Worm (Caenorhabditis elegans) whole organism, L1 larva: ENCODE results near the gene mct-6.

ENCODE experiments used
- C04F5.9 ChIP-seq: sonication (generic microtip); optimal IDR thresholded peaks from 2 replicates; lab custom pipeline; 2016; ENCODE audit warnings: missing genetic modification characterization, missing compliant biosample characterization
- C34B4.2 ChIP-seq: sonication (generic microtip); optimal IDR thresholded peaks from 2 replicates; lab custom pipeline; 2017; ENCODE audit warnings: mild to moderate bottlenecking, missing genetic modification characterization, missing compliant biosample characterization
- F16B12.6 ChIP-seq: fragments of 150-350 bp; optimal IDR thresholded peaks from 2 replicates; lab custom pipeline; 2014; ENCODE audit warnings: missing biosample characterization, missing genetic modification characterization
- Y116A8C.19 ChIP-seq: sonication (generic microtip); optimal IDR thresholded peaks from 2 replicates; lab custom pipeline; 2016; ENCODE audit warnings: missing compliant biosample characterization, missing genetic modification characterization, borderline replicate concordance
- aha-1 ChIP-seq: fragments of 150-350 bp; optimal IDR thresholded peaks from 2 replicates; lab custom pipeline; 2014; ENCODE audit warnings: missing biosample characterization, missing genetic modification characterization
- ceh-63 ChIP-seq: fragments of 200-800 bp; sonication (Bioruptor generic); optimal IDR thresholded peaks from 2 replicates; lab custom pipeline; 2018; ENCODE audit warnings: mild to moderate bottlenecking, missing genetic modification characterization, missing compliant biosample characterization
- ceh-8 ChIP-seq: fragments of 200-800 bp; sonication (Bioruptor generic); optimal IDR thresholded peaks from 2 replicates; lab custom pipeline; 2018; ENCODE audit warnings: mild to moderate bottlenecking, missing genetic modification characterization, moderate library complexity, missing compliant biosample characterization
- ceh-82 ChIP-seq, 3 experiments: fragments of 150-350 bp in 1 of 3; sonication (generic microtip) in 2 of 3; optimal IDR thresholded peaks; 2 replicates each; lab custom pipeline; 2014 to 2017; ENCODE audit warnings: missing biosample characterization in 3 of 3, missing genetic modification characterization in 3 of 3
- ces-1 ChIP-seq: fragments of 150-350 bp; optimal IDR thresholded peaks from 2 replicates; lab custom pipeline; 2014; ENCODE audit warnings: missing biosample characterization, missing genetic modification reagents, missing genetic modification characterization
- dsc-1 ChIP-seq: sonication (generic microtip); optimal IDR thresholded peaks from 2 replicates; lab custom pipeline; 2016; ENCODE audit warnings: mild to moderate bottlenecking, missing genetic modification characterization, missing compliant biosample characterization
- efl-1 ChIP-seq, 4 experiments: fragments of 150-350 bp; optimal IDR thresholded peaks in 3 of 4; peaks in 1 of 4; 1 replicate in 1 of 4; 2 replicates in 3 of 4; lab custom pipeline; 2014; ENCODE audit warnings: missing biosample characterization in 2 of 4, missing genetic modification characterization in 2 of 4, missing genetic modification reagents in 2 of 4
- efl-3 ChIP-seq: fragments of 200-800 bp; sonication (Bioruptor generic); optimal IDR thresholded peaks from 2 replicates; lab custom pipeline; 2018; ENCODE audit warnings: mild to moderate bottlenecking, missing genetic modification characterization, missing compliant biosample characterization
- egl-27 ChIP-seq, 2 experiments: fragments of 150-350 bp in 1 of 2; sonication (generic microtip); optimal IDR thresholded peaks; 3 replicates each; lab custom pipeline; 2017 to 2018; ENCODE audit warnings: missing biosample characterization in 2 of 2, missing genetic modification characterization in 2 of 2, missing genetic modification reagents in 2 of 2
- elt-3 ChIP-seq, 6 experiments: fragments of 150-350 bp in 1 of 6; sonication (generic microtip); optimal IDR thresholded peaks; 2 replicates each; lab custom pipeline; 2017 to 2018; ENCODE audit warnings: missing biosample characterization in 6 of 6, missing genetic modification characterization in 6 of 6, inconsistent platforms in 1 of 6
- ets-5 ChIP-seq: fragments of 200-800 bp; sonication (Bioruptor generic); IDR thresholded peaks from 2 replicates; pipeline ENCODE4 v1.3.6; 2022; ENCODE audit warnings: missing genetic modification characterization, missing compliant biosample characterization
- fkh-4 ChIP-seq: sonication (generic microtip); optimal IDR thresholded peaks from 2 replicates; lab custom pipeline; 2016; ENCODE audit warnings: missing compliant biosample characterization, missing genetic modification characterization, borderline replicate concordance
- fkh-8 ChIP-seq: sonication (generic microtip); optimal IDR thresholded peaks from 2 replicates; lab custom pipeline; 2016; ENCODE audit warnings: mild to moderate bottlenecking, missing genetic modification characterization, missing compliant biosample characterization
- fos-1 ChIP-seq: fragments of 150-350 bp; optimal IDR thresholded peaks from 2 replicates; lab custom pipeline; 2014; ENCODE audit warnings: missing biosample characterization, missing genetic modification characterization
- hlh-17 ChIP-seq: fragments of 200-800 bp; sonication (Bioruptor generic); optimal IDR thresholded peaks from 2 replicates; lab custom pipeline; 2018; ENCODE audit warnings: missing genetic modification characterization, mild to moderate bottlenecking, missing compliant biosample characterization, moderate library complexity, borderline replicate concordance
- hlh-4 ChIP-seq: sonication (generic microtip); optimal IDR thresholded peaks from 2 replicates; lab custom pipeline; 2016; ENCODE audit warnings: mild to moderate bottlenecking, missing genetic modification characterization, missing compliant biosample characterization
- hpl-2 ChIP-seq: fragments of 150-350 bp; optimal IDR thresholded peaks from 2 replicates; lab custom pipeline; 2014; ENCODE audit warnings: missing biosample characterization, missing genetic modification reagents, missing genetic modification characterization
- isw-1 ChIP-seq: fragments of 200-800 bp; sonication (Bioruptor generic); IDR thresholded peaks from 2 replicates; pipeline ENCODE4 v1.3.6; 2022; ENCODE audit warnings: missing genetic modification characterization, missing compliant biosample characterization
- jun-1 ChIP-seq: fragments of 150-350 bp; optimal IDR thresholded peaks from 2 replicates; lab custom pipeline; 2014; ENCODE audit warnings: missing biosample characterization, missing genetic modification reagents, missing genetic modification characterization
- lin-15B ChIP-seq: fragments of 150-350 bp; sonication (generic microtip); optimal IDR thresholded peaks from 3 replicates; lab custom pipeline; 2014; ENCODE audit warnings: missing biosample characterization, missing genetic modification characterization
- lir-3 ChIP-seq: sonication (generic microtip); optimal IDR thresholded peaks from 2 replicates; lab custom pipeline; 2016; ENCODE audit warnings: mild to moderate bottlenecking, missing genetic modification characterization, moderate library complexity, missing compliant biosample characterization; ENCODE audit not compliant: poor library complexity
- lsy-2 ChIP-seq, 2 experiments: fragments of 150-350 bp; optimal IDR thresholded peaks; 2 replicates each; lab custom pipeline; 2014; ENCODE audit warnings: missing biosample characterization in 2 of 2, missing genetic modification characterization in 2 of 2
- mdl-1 ChIP-seq, 2 experiments: fragments of 150-350 bp; optimal IDR thresholded peaks; 2 replicates each; lab custom pipeline; 2014 to 2017; ENCODE audit warnings: missing biosample characterization in 2 of 2, missing genetic modification characterization in 2 of 2, inconsistent platforms in 1 of 2
- nhr-19 ChIP-seq: fragments of 200-800 bp; sonication (Bioruptor generic); conservative IDR thresholded peaks from 2 replicates; pipeline ENCODE4 v1.3.6; 2022; ENCODE audit warnings: missing genetic modification characterization, missing compliant biosample characterization
- nhr-20 ChIP-seq: sonication (generic microtip); optimal IDR thresholded peaks from 2 replicates; lab custom pipeline; 2016; ENCODE audit warnings: mild to moderate bottlenecking, missing genetic modification characterization, missing compliant biosample characterization
- nhr-76 ChIP-seq: sonication (generic microtip); optimal IDR thresholded peaks from 2 replicates; lab custom pipeline; 2017; ENCODE audit warnings: missing biosample characterization, missing genetic modification characterization
- nhr-84 ChIP-seq: sonication (generic microtip); optimal IDR thresholded peaks from 2 replicates; lab custom pipeline; 2017; ENCODE audit warnings: missing biosample characterization, missing genetic modification characterization
- nhr-85 ChIP-seq: sonication (generic microtip); peaks from one replicate; lab custom pipeline; 2016; ENCODE audit warnings: missing genetic modification characterization, inconsistent platforms, missing compliant biosample characterization
- nhr-90 ChIP-seq: sonication (generic microtip); optimal IDR thresholded peaks from 2 replicates; lab custom pipeline; 2016; ENCODE audit warnings: mild to moderate bottlenecking, missing genetic modification characterization, missing compliant biosample characterization; ENCODE audit not compliant: poor library complexity
- pag-3 ChIP-seq: sonication (generic microtip); optimal IDR thresholded peaks from 2 replicates; lab custom pipeline; 2017; ENCODE audit warnings: missing genetic modification characterization, mild to moderate bottlenecking, missing compliant biosample characterization, antibody characterized with exemption, borderline replicate concordance; ENCODE audit not compliant: insufficient read depth
- pax-3 ChIP-seq: fragments of 200-800 bp; sonication (Bioruptor generic); optimal IDR thresholded peaks from 2 replicates; lab custom pipeline; 2018; ENCODE audit warnings: mild to moderate bottlenecking, missing genetic modification characterization, moderate library complexity, missing compliant biosample characterization
- pqm-1 ChIP-seq: sonication (generic microtip); optimal IDR thresholded peaks from 3 replicates; lab custom pipeline; 2017; ENCODE audit warnings: missing biosample characterization, missing genetic modification characterization
- rnt-1 ChIP-seq: sonication (generic microtip); optimal IDR thresholded peaks from 2 replicates; lab custom pipeline; 2016; ENCODE audit warnings: mild to moderate bottlenecking, missing genetic modification characterization, moderate library complexity, missing compliant biosample characterization
- skn-1 ChIP-seq: fragments of 150-350 bp; optimal IDR thresholded peaks from 2 replicates; lab custom pipeline; 2014; ENCODE audit warnings: missing biosample characterization, missing genetic modification characterization
- snpc-4 ChIP-seq: fragments of 150-350 bp; optimal IDR thresholded peaks from 2 replicates; lab custom pipeline; 2014; ENCODE audit warnings: missing biosample characterization, missing genetic modification characterization
- snu-23 ChIP-seq: sonication (generic microtip); optimal IDR thresholded peaks from 2 replicates; lab custom pipeline; 2016; ENCODE audit warnings: missing genetic modification characterization, missing compliant biosample characterization
- sox-4 ChIP-seq: sonication (generic microtip); optimal IDR thresholded peaks from 2 replicates; lab custom pipeline; 2016; ENCODE audit warnings: missing genetic modification characterization, missing compliant biosample characterization
- sup-37 ChIP-seq: fragments of 200-800 bp; sonication (Bioruptor generic); optimal IDR thresholded peaks from 2 replicates; lab custom pipeline; 2018; ENCODE audit warnings: mild to moderate bottlenecking, missing genetic modification characterization, missing compliant biosample characterization
- unc-62 ChIP-seq: fragments of 150-350 bp; optimal IDR thresholded peaks from 2 replicates; lab custom pipeline; 2014; ENCODE audit warnings: missing biosample characterization, missing genetic modification reagents, missing genetic modification characterization
- vab-15 ChIP-seq: sonication (generic microtip); optimal IDR thresholded peaks from 2 replicates; lab custom pipeline; 2017; ENCODE audit warnings: missing genotype, mild to moderate bottlenecking, missing genetic modification characterization, missing compliant biosample characterization

The mct-6 gene

ce11 chrX:16775335-16775835 is 5.1 kb upstream of the mct-6 start (continued):
- no peak for TF ChIP-seq lir-3 (tag; lab: Kevin White, UChicago)
- no peak for TF ChIP-seq unc-62 (GFP tag; lab: Kevin White, UChicago)
- TF ChIP-seq nhr-76 (tag; lab: Kevin White, UChicago), result no peak
- TF ChIP-seq nhr-85 (tag; lab: Kevin White, UChicago), result peak; percentile 79
- no peak for TF ChIP-seq lsy-2 (tag; optimal IDR thresholded peaks at IDR 0.05; lab: Kevin White, UChicago)
- TF ChIP-seq ceh-8 (GFP tag; lab: Kevin White, UChicago), result no peak
- TF ChIP-seq isw-1 (GFP tag; lab: Robert Waterston, UW), result no peak
- TF ChIP-seq snu-23 (GFP tag; lab: Kevin White, UChicago), result peak; percentile 16
- TF ChIP-seq sup-37, result no peak
- TF ChIP-seq nhr-84, result no peak
- no peak for TF ChIP-seq aha-1
- TF ChIP-seq nhr-20 (tag; lab: Kevin White, UChicago), result peak; percentile 56
- TF ChIP-seq mdl-1 (tag; optimal IDR thresholded peaks at IDR 0.05; lab: Kevin White, UChicago), result peak in 1 of 2 experiments; percentile 30
- no peak for TF ChIP-seq Y116A8C.19 (tag; lab: Kevin White, UChicago)
- no peak for TF ChIP-seq efl-3 (GFP tag; lab: Kevin White, UChicago)
- TF ChIP-seq vab-15 (tag; lab: Kevin White, UChicago), result no peak
- no peak for TF ChIP-seq nhr-19 (GFP tag; lab: Robert Waterston, UW)
- TF ChIP-seq C34B4.2 (tag; lab: Kevin White, UChicago), result no peak
- TF ChIP-seq snpc-4 (tag; lab: Kevin White, UChicago), result no peak
- TF ChIP-seq hlh-4 (tag; lab: Kevin White, UChicago), result no peak
- no peak for TF ChIP-seq pag-3 (tag; lab: Kevin White, UChicago)
- no peak for TF ChIP-seq fkh-8 (tag; lab: Kevin White, UChicago)
- no peak for TF ChIP-seq pax-3 (tag; lab: Kevin White, UChicago)
- TF ChIP-seq ces-1 (GFP tag; lab: Kevin White, UChicago), result no peak
- no peak for TF ChIP-seq fkh-4
- no peak for TF ChIP-seq hpl-2 (GFP tag; lab: Kevin White, UChicago)
- no peak for TF ChIP-seq ceh-63
- TF ChIP-seq hlh-17, result no peak
- TF ChIP-seq ceh-82 (tag; optimal IDR thresholded peaks at IDR 0.05; lab: Kevin White, UChicago), result no peak
- TF ChIP-seq sox-4, result no peak
- no peak for TF ChIP-seq egl-27 (tag; optimal IDR thresholded peaks at IDR 0.05; lab: Kevin White, UChicago)
- TF ChIP-seq fos-1 (tag; lab: Kevin White, UChicago), result no peak
- no peak for TF ChIP-seq ets-5 (GFP tag; lab: Robert Waterston, UW)
- TF ChIP-seq pqm-1 (tag; lab: Kevin White, UChicago), result peak; percentile 15
- no peak for TF ChIP-seq F16B12.6 (tag; lab: Kevin White, UChicago)
- TF ChIP-seq nhr-90 (tag; lab: Kevin White, UChicago), result no peak

ce11 chrX:16773421-16773820 is 3.1 kb upstream of the mct-6 start:
- TF ChIP-seq C04F5.9 (no peak), nhr-20 (tag; lab: Kevin White, UChicago) (no peak), ceh-63 (no peak), unc-62 (GFP tag; lab: Kevin White, UChicago) (no peak), jun-1 (tag; lab: Kevin White, UChicago) (no peak), skn-1 (tag; lab: Kevin White, UChicago) (no peak), lin-15B (tag; lab: Kevin White, UChicago) (no peak), aha-1 (no peak), elt-3 (tag; optimal IDR thresholded peaks at IDR 0.05; lab: Kevin White, UChicago) (no peak), sup-37 (no peak), rnt-1 (no peak), nhr-84 (no peak), efl-1 (optimal IDR thresholded peaks at IDR 0.05; lab: Kevin White, UChicago) (no peak), efl-1 (GFP tag; optimal IDR thresholded peaks at IDR 0.05 in 1 of 2; lab: Kevin White, UChicago) (no peak), dsc-1 (no peak)
- TF ChIP-seq, all 84 proteins: peak for 0
